Fruit fly (Drosophila melanogaster) whole organism, embryonic: ENCODE data around the gene Gycbeta100B.

Experiments
- CG6654 ChIP-seq: fragments of 200-800 bp; sonication (Bioruptor generic); optimal IDR thresholded peaks from 2 replicates; lab custom pipeline; 2017; ENCODE audit warnings: missing biosample characterization, mild to moderate bottlenecking, missing genetic modification characterization
- Nf-YC ChIP-seq: fragments of 200-800 bp; optimal IDR thresholded peaks from 3 replicates; lab custom pipeline; 2019; ENCODE audit warnings: missing biosample characterization, mild to moderate bottlenecking, missing genetic modification characterization, moderate library complexity

dm6 chr3R:31210630-31211029 is 76.4 kb downstream of the Gycbeta100B start, which contains the start of gene chp:
- TF ChIP-seq CG6654 (GFP tag; lab: Kevin White, UChicago), result no peak
- no peak for TF ChIP-seq Nf-YC (tag; lab: Kevin White, UChicago)
